Worm (Caenorhabditis elegans) whole organism, mixed stage, embryonic: Measurements from ENCODE around the gene F55A11.4.

Source experiments
- M03D4.4 ChIP-seq: sonication (generic microtip); optimal IDR thresholded peaks from 2 replicates; lab custom pipeline; 2017; ENCODE audit warnings: mild to moderate bottlenecking, missing genetic modification characterization, missing compliant biosample characterization
- bed-3 ChIP-seq: fragments of 200-800 bp; sonication (Bioruptor generic); optimal IDR thresholded peaks from 3 replicates; lab custom pipeline; 2018; ENCODE audit warnings: mild to moderate bottlenecking, missing genetic modification characterization, moderate library complexity, missing compliant biosample characterization
- blmp-1 ChIP-seq: fragments of 150-350 bp; optimal IDR thresholded peaks from 2 replicates; lab custom pipeline; 2014; ENCODE audit warnings: missing biosample characterization, missing genetic modification characterization
- ceh-39 ChIP-seq: fragments of 150-350 bp; optimal IDR thresholded peaks from 2 replicates; lab custom pipeline; 2014; ENCODE audit warnings: missing biosample characterization, missing genetic modification characterization
- ceh-43 ChIP-seq: fragments of 200-800 bp; sonication (Bioruptor generic); optimal IDR thresholded peaks from 2 replicates; lab custom pipeline; 2018; ENCODE audit warnings: mild to moderate bottlenecking, missing genetic modification characterization, moderate library complexity, missing compliant biosample characterization
- ceh-83 ChIP-seq: fragments of 200-800 bp; sonication (Bioruptor generic); optimal IDR thresholded peaks from 2 replicates; lab custom pipeline; 2018; ENCODE audit warnings: mild to moderate bottlenecking, missing genetic modification characterization, missing compliant biosample characterization
- cnd-1 ChIP-seq: fragments of 200-800 bp; sonication (Bioruptor generic); optimal IDR thresholded peaks from 2 replicates; lab custom pipeline; 2018; ENCODE audit warnings: mild to moderate bottlenecking, missing genetic modification characterization, missing compliant biosample characterization
- drap-1 ChIP-seq: fragments of 200-800 bp; sonication (Bioruptor generic); optimal IDR thresholded peaks from 3 replicates; lab custom pipeline; 2018; ENCODE audit warnings: mild to moderate bottlenecking, missing genetic modification characterization, missing compliant biosample characterization
- elt-1 ChIP-seq: sonication (generic microtip); optimal IDR thresholded peaks from 2 replicates; lab custom pipeline; 2017; ENCODE audit warnings: missing genetic modification characterization, mild to moderate bottlenecking, missing compliant biosample characterization, antibody characterized with exemption, moderate library complexity, borderline replicate concordance; ENCODE audit not compliant: insufficient read depth
- elt-3 ChIP-seq: fragments of 150-350 bp; optimal IDR thresholded peaks from 2 replicates; lab custom pipeline; 2014; ENCODE audit warnings: missing biosample characterization, missing genetic modification characterization
- flh-1 ChIP-seq: fragments of 200-800 bp; sonication (Bioruptor generic); optimal IDR thresholded peaks from 2 replicates; lab custom pipeline; 2018; ENCODE audit warnings: mild to moderate bottlenecking, missing genetic modification characterization, moderate library complexity, missing compliant biosample characterization
- ham-2 ChIP-seq: fragments of 200-800 bp; sonication (Bioruptor generic); optimal IDR thresholded peaks from 2 replicates; lab custom pipeline; 2018; ENCODE audit warnings: mild to moderate bottlenecking, missing genetic modification characterization, missing compliant biosample characterization
- hlh-1 ChIP-seq: fragments of 150-350 bp; optimal IDR thresholded peaks from 2 replicates; lab custom pipeline; 2014; ENCODE audit warnings: missing biosample characterization, missing genetic modification reagents, missing genetic modification characterization
- lin-32 ChIP-seq: fragments of 200-800 bp; sonication (Bioruptor generic); optimal IDR thresholded peaks from 2 replicates; lab custom pipeline; 2018; ENCODE audit warnings: mild to moderate bottlenecking, missing genetic modification characterization, missing compliant biosample characterization
- lsy-2 ChIP-seq: fragments of 150-350 bp; optimal IDR thresholded peaks from 2 replicates; lab custom pipeline; 2014; ENCODE audit warnings: missing biosample characterization, missing genetic modification characterization
- mab-5 ChIP-seq: fragments of 150-350 bp; optimal IDR thresholded peaks from 2 replicates; lab custom pipeline; 2014; ENCODE audit warnings: missing biosample characterization, missing genetic modification characterization
- mep-1 ChIP-seq: fragments of 150-350 bp; optimal IDR thresholded peaks from 2 replicates; lab custom pipeline; 2017; ENCODE audit warnings: missing biosample characterization, missing genetic modification reagents, missing genetic modification characterization, inconsistent platforms
- mls-2 ChIP-seq: sonication (generic microtip); optimal IDR thresholded peaks from 2 replicates; lab custom pipeline; 2016; ENCODE audit warnings: mild to moderate bottlenecking, missing genetic modification characterization, moderate library complexity, missing compliant biosample characterization
- nhr-12 ChIP-seq: fragments of 150-350 bp; optimal IDR thresholded peaks from 2 replicates; lab custom pipeline; 2014; ENCODE audit warnings: missing biosample characterization, missing genetic modification characterization
- nhr-2 ChIP-seq: fragments of 150-350 bp; optimal IDR thresholded peaks from 2 replicates; lab custom pipeline; 2014; ENCODE audit warnings: missing biosample characterization, missing genetic modification characterization
- nhr-237 ChIP-seq: fragments of 150-350 bp; optimal IDR thresholded peaks from 2 replicates; lab custom pipeline; 2014; ENCODE audit warnings: missing biosample characterization, missing genetic modification characterization
- nhr-28 ChIP-seq: fragments of 150-350 bp; optimal IDR thresholded peaks from 2 replicates; lab custom pipeline; 2014; ENCODE audit warnings: missing biosample characterization, missing genetic modification characterization
- nhr-76 ChIP-seq: sonication (generic microtip); optimal IDR thresholded peaks from 2 replicates; lab custom pipeline; 2017; ENCODE audit warnings: missing biosample characterization, missing genetic modification characterization
- pha-4 ChIP-seq: fragments of 150-350 bp; optimal IDR thresholded peaks from 2 replicates; lab custom pipeline; 2018; ENCODE audit warnings: missing biosample characterization, missing genetic modification reagents, missing genetic modification characterization
- sem-2 ChIP-seq: fragments of 200-800 bp; sonication (Bioruptor generic); optimal IDR thresholded peaks from 2 replicates; lab custom pipeline; 2018; ENCODE audit warnings: mild to moderate bottlenecking, missing genetic modification characterization, missing compliant biosample characterization
- snpc-4 ChIP-seq: fragments of 150-350 bp; optimal IDR thresholded peaks from 2 replicates; lab custom pipeline; 2014; ENCODE audit warnings: missing biosample characterization, missing genetic modification characterization
- sptf-1 ChIP-seq: sonication (generic microtip); optimal IDR thresholded peaks from 2 replicates; lab custom pipeline; 2017; ENCODE audit warnings: mild to moderate bottlenecking, missing genetic modification characterization, moderate library complexity, missing compliant biosample characterization
- tbx-8 ChIP-seq: fragments of 200-800 bp; sonication (Bioruptor generic); optimal IDR thresholded peaks from 2 replicates; lab custom pipeline; 2018; ENCODE audit warnings: mild to moderate bottlenecking, missing genetic modification characterization, moderate library complexity, missing compliant biosample characterization
- unc-120 ChIP-seq: sonication (generic microtip); optimal IDR thresholded peaks from 2 replicates; lab custom pipeline; 2017; ENCODE audit warnings: missing genetic modification characterization, missing compliant biosample characterization; ENCODE audit not compliant: poor library complexity, severe bottlenecking
- unc-62 ChIP-seq: fragments of 150-350 bp; optimal IDR thresholded peaks from 2 replicates; lab custom pipeline; 2014; ENCODE audit warnings: missing biosample characterization, missing genetic modification reagents, missing genetic modification characterization
- zip-8 ChIP-seq: fragments of 150-350 bp; optimal IDR thresholded peaks from 2 replicates; lab custom pipeline; 2014; ENCODE audit warnings: missing biosample characterization, missing genetic modification characterization
- ztf-11 ChIP-seq: fragments of 150-350 bp; optimal IDR thresholded peaks from 2 replicates; lab custom pipeline; 2014; ENCODE audit warnings: missing biosample characterization, missing genetic modification characterization

Gene F55A11.4

ce11 chrV:11741078-11741477, 29.2 kb upstream of the F55A11.4 start:
- TF ChIP-seq unc-62 (GFP tag; lab: Kevin White, UChicago) (no peak), lsy-2 (no peak), pha-4 (tag; lab: Kevin White, UChicago) (no peak), nhr-12 (tag; lab: Kevin White, UChicago) (no peak), bed-3 (GFP tag; lab: Kevin White, UChicago) (no peak), ceh-39 (no peak), flh-1 (GFP tag; lab: Kevin White, UChicago) (no peak), nhr-28 (tag; lab: Kevin White, UChicago) (no peak), tbx-8 (GFP tag; lab: Kevin White, UChicago) (no peak), sem-2 (GFP tag; lab: Kevin White, UChicago) (no peak), elt-1 (tag; lab: Kevin White, UChicago) (no peak), nhr-237 (tag; lab: Kevin White, UChicago) (no peak), hlh-1 (tag; lab: Kevin White, UChicago) (no peak), unc-120 (tag; lab: Kevin White, UChicago) (no peak), snpc-4 (tag; lab: Kevin White, UChicago) (no peak), cnd-1 (tag; lab: Kevin White, UChicago) (no peak), elt-3 (tag; lab: Kevin White, UChicago) (no peak), mep-1 (tag; lab: Kevin White, UChicago) (no peak), M03D4.4 (tag; lab: Kevin White, UChicago) (no peak)

ce11 chrV:11751480-11751879, 18.8 kb upstream of the F55A11.4 start:
- TF ChIP-seq nhr-12 (tag; lab: Kevin White, UChicago) = no peak
- TF ChIP-seq mep-1 (tag; lab: Kevin White, UChicago) = no peak
- no peak for TF ChIP-seq nhr-28 (tag; lab: Kevin White, UChicago)
- TF ChIP-seq flh-1 (GFP tag; lab: Kevin White, UChicago) = no peak
- no peak for TF ChIP-seq ham-2 (GFP tag; lab: Kevin White, UChicago)
- TF ChIP-seq elt-1 (tag; lab: Kevin White, UChicago) = no peak
- TF ChIP-seq hlh-1 (tag; lab: Kevin White, UChicago) = no peak
- TF ChIP-seq tbx-8 (GFP tag; lab: Kevin White, UChicago) = no peak
- TF ChIP-seq blmp-1 (tag; lab: Kevin White, UChicago) = no peak

ce11 chrV:11755848-11756247, 14.4 kb upstream of the F55A11.4 start:
- TF ChIP-seq mab-5 (tag; lab: Kevin White, UChicago) = no peak

ce11 chrV:11757358-11757757, 12.9 kb upstream of the F55A11.4 start, which contains the start of gene smoc-1:
smoc-1 (plus strand) TSS chrV:11757658.
- TF ChIP-seq M03D4.4 (tag; lab: Kevin White, UChicago) (no peak), drap-1 (GFP tag; lab: Kevin White, UChicago) (no peak), ztf-11 (tag; lab: Kevin White, UChicago) (no peak), mls-2 (tag; lab: Kevin White, UChicago) (no peak), bed-3 (GFP tag; lab: Kevin White, UChicago) (no peak), ceh-83 (GFP tag; lab: Kevin White, UChicago) (no peak), sem-2 (GFP tag; lab: Kevin White, UChicago) (no peak), nhr-76 (tag; lab: Kevin White, UChicago) (no peak)

- TF ChIP-seq sptf-1 (tag; lab: Kevin White, UChicago) (no peak), unc-120 (tag; lab: Kevin White, UChicago) (no peak), mep-1 (tag; lab: Kevin White, UChicago) (no peak), ham-2 (GFP tag; lab: Kevin White, UChicago) (no peak), M03D4.4 (tag; lab: Kevin White, UChicago) (no peak), ceh-83 (GFP tag; lab: Kevin White, UChicago) (no peak), mab-5 (tag; lab: Kevin White, UChicago) (no peak), sem-2 (GFP tag; lab: Kevin White, UChicago) (no peak), cnd-1 (tag; lab: Kevin White, UChicago) (no peak), bed-3 (GFP tag; lab: Kevin White, UChicago) (no peak), nhr-28 (tag; lab: Kevin White, UChicago) (no peak), zip-8 (no peak), snpc-4 (tag; lab: Kevin White, UChicago) (no peak), lin-32 (GFP tag; lab: Kevin White, UChicago) (no peak), pha-4 (tag; lab: Kevin White, UChicago) (no peak), lsy-2 (no peak), nhr-2 (tag; lab: Kevin White, UChicago) (no peak), nhr-76 (tag; lab: Kevin White, UChicago) (no peak), ceh-43 (GFP tag; lab: Kevin White, UChicago) (no peak)
These were observed 11.6 kb upstream of the F55A11.4 start, which contains the start of gene T04F3.3 for ce11 chrV:11758635-11759034. T04F3.3 (plus strand) TSS chrV:11758935.
